Worm (Caenorhabditis elegans) whole organism, L4/young adult: ENCODE results near the gene B0280.9.

ENCODE experiments used
- dao-5 ChIP-seq: sonication (generic microtip); optimal IDR thresholded peaks from 2 replicates; lab custom pipeline; 2016; ENCODE audit warnings: missing genotype, missing genetic modification characterization, moderate library complexity, missing compliant biosample characterization
- him-1 ChIP-seq: sonication (generic microtip); optimal IDR thresholded peaks from 2 replicates; lab custom pipeline; 2016; ENCODE audit warnings: missing genotype, missing genetic modification reagents, missing genetic modification characterization, missing compliant biosample characterization

DNA sequence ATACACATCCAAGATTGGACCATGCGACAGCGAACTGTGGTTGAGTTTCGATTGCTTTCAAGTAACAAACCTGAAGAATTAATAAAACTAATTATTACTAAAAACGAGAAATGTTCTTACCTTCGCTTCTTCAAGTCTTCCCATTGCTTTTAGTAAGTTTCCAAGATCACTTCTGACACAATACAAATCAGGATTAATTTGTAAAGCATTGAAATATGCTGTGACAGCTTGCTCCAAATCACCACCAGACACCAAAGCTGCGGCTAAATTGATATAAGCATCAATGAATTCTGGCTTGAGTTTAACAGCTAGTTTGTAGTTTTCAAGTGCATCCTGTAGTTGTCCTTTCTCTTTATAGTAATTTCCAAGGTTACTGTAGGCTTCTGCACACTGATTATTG, 27.5 kb upstream of the B0280.9 start:
- no peak for TF ChIP-seq him-1 (tag; lab: Kevin White, UChicago)
- TF ChIP-seq dao-5 (tag; lab: Kevin White, UChicago) = no peak
